Worm (Caenorhabditis elegans) whole organism, L1 larva: ENCODE results near the gene F01D5.10.

Experiments used
- C04F5.9 ChIP-seq: sonication (generic microtip); optimal IDR thresholded peaks from 2 replicates; lab custom pipeline; 2016; ENCODE audit warnings: missing genetic modification characterization, missing compliant biosample characterization
- C16A3.4 ChIP-seq: fragments of 150-350 bp; optimal IDR thresholded peaks from 2 replicates; lab custom pipeline; 2014; ENCODE audit warnings: missing biosample characterization, missing genetic modification characterization
- aha-1 ChIP-seq: fragments of 150-350 bp; optimal IDR thresholded peaks from 2 replicates; lab custom pipeline; 2014; ENCODE audit warnings: missing biosample characterization, missing genetic modification characterization
- alr-1 ChIP-seq: fragments of 200-800 bp; sonication (Bioruptor generic); optimal IDR thresholded peaks from 2 replicates; lab custom pipeline; 2018; ENCODE audit warnings: borderline replicate concordance, mild to moderate bottlenecking, missing genetic modification characterization, missing compliant biosample characterization
- ama-1 ChIP-seq: fragments of 150-350 bp; optimal IDR thresholded peaks from 2 replicates; lab custom pipeline; 2014
- ceh-63 ChIP-seq: fragments of 200-800 bp; sonication (Bioruptor generic); optimal IDR thresholded peaks from 2 replicates; lab custom pipeline; 2018; ENCODE audit warnings: mild to moderate bottlenecking, missing genetic modification characterization, missing compliant biosample characterization
- ceh-8 ChIP-seq: fragments of 200-800 bp; sonication (Bioruptor generic); optimal IDR thresholded peaks from 2 replicates; lab custom pipeline; 2018; ENCODE audit warnings: mild to moderate bottlenecking, missing genetic modification characterization, moderate library complexity, missing compliant biosample characterization
- ceh-82 ChIP-seq, 3 experiments: fragments of 150-350 bp in 1 of 3; sonication (generic microtip) in 2 of 3; optimal IDR thresholded peaks; 2 replicates each; lab custom pipeline; 2014 to 2017; ENCODE audit warnings: missing biosample characterization in 3 of 3, missing genetic modification characterization in 3 of 3
- ceh-88 ChIP-seq: fragments of 200-800 bp; sonication (Bioruptor generic); IDR thresholded peaks from 2 replicates; pipeline ENCODE4 v1.3.6; 2022; ENCODE audit warnings: missing genetic modification characterization, missing compliant biosample characterization
- ceh-90 ChIP-seq: sonication (generic microtip); optimal IDR thresholded peaks from 2 replicates; lab custom pipeline; 2016; ENCODE audit warnings: missing genetic modification characterization, missing compliant biosample characterization
- dpl-1 ChIP-seq, 3 experiments: fragments of 150-350 bp in 2 of 3; sonication (generic microtip) in 1 of 3; optimal IDR thresholded peaks; 2 replicates each; lab custom pipeline; 2014 to 2017; ENCODE audit warnings: missing biosample characterization in 3 of 3, missing genetic modification characterization in 3 of 3, missing genetic modification reagents in 3 of 3
- dsc-1 ChIP-seq: sonication (generic microtip); optimal IDR thresholded peaks from 2 replicates; lab custom pipeline; 2016; ENCODE audit warnings: mild to moderate bottlenecking, missing genetic modification characterization, missing compliant biosample characterization
- efl-1 ChIP-seq, 4 experiments: fragments of 150-350 bp; optimal IDR thresholded peaks in 3 of 4; peaks in 1 of 4; 1 replicate in 1 of 4; 2 replicates in 3 of 4; lab custom pipeline; 2014; ENCODE audit warnings: missing biosample characterization in 2 of 4, missing genetic modification characterization in 2 of 4, missing genetic modification reagents in 2 of 4
- efl-3 ChIP-seq: fragments of 200-800 bp; sonication (Bioruptor generic); optimal IDR thresholded peaks from 2 replicates; lab custom pipeline; 2018; ENCODE audit warnings: mild to moderate bottlenecking, missing genetic modification characterization, missing compliant biosample characterization
- egl-13 ChIP-seq: sonication (generic microtip); optimal IDR thresholded peaks from 2 replicates; lab custom pipeline; 2016; ENCODE audit warnings: missing genotype, missing genetic modification reagents, missing genetic modification characterization, missing compliant biosample characterization
- fkh-10 ChIP-seq: sonication (generic microtip); optimal IDR thresholded peaks from 2 replicates; lab custom pipeline; 2017; ENCODE audit warnings: missing biosample characterization, missing genetic modification reagents, missing genetic modification characterization
- fkh-4 ChIP-seq: sonication (generic microtip); optimal IDR thresholded peaks from 2 replicates; lab custom pipeline; 2016; ENCODE audit warnings: missing compliant biosample characterization, missing genetic modification characterization, borderline replicate concordance
- fkh-8 ChIP-seq: sonication (generic microtip); optimal IDR thresholded peaks from 2 replicates; lab custom pipeline; 2016; ENCODE audit warnings: mild to moderate bottlenecking, missing genetic modification characterization, missing compliant biosample characterization
- fos-1 ChIP-seq: fragments of 150-350 bp; optimal IDR thresholded peaks from 2 replicates; lab custom pipeline; 2014; ENCODE audit warnings: missing biosample characterization, missing genetic modification characterization
- grh-1 ChIP-seq: fragments of 200-800 bp; sonication (Bioruptor generic); IDR thresholded peaks from 2 replicates; pipeline ENCODE4 v1.3.6; 2022; ENCODE audit warnings: missing genetic modification reagents, missing genetic modification characterization, missing compliant biosample characterization
- hlh-17 ChIP-seq: fragments of 200-800 bp; sonication (Bioruptor generic); optimal IDR thresholded peaks from 2 replicates; lab custom pipeline; 2018; ENCODE audit warnings: missing genetic modification characterization, mild to moderate bottlenecking, missing compliant biosample characterization, moderate library complexity, borderline replicate concordance
- hlh-4 ChIP-seq: sonication (generic microtip); optimal IDR thresholded peaks from 2 replicates; lab custom pipeline; 2016; ENCODE audit warnings: mild to moderate bottlenecking, missing genetic modification characterization, missing compliant biosample characterization
- hpl-2 ChIP-seq: fragments of 150-350 bp; optimal IDR thresholded peaks from 2 replicates; lab custom pipeline; 2014; ENCODE audit warnings: missing biosample characterization, missing genetic modification reagents, missing genetic modification characterization
- irx-1 ChIP-seq: sonication (generic microtip); optimal IDR thresholded peaks from 2 replicates; lab custom pipeline; 2016; ENCODE audit warnings: missing genetic modification characterization, missing compliant biosample characterization
- lin-14 ChIP-seq: fragments of 200-800 bp; sonication (Bioruptor generic); optimal IDR thresholded peaks from 2 replicates; lab custom pipeline; 2018; ENCODE audit warnings: mild to moderate bottlenecking, missing genetic modification characterization, moderate library complexity, missing compliant biosample characterization
- lin-39 ChIP-seq: fragments of 150-350 bp; optimal IDR thresholded peaks from 2 replicates; lab custom pipeline; 2014; ENCODE audit warnings: missing biosample characterization, missing genetic modification reagents, missing genetic modification characterization
- lir-3 ChIP-seq: sonication (generic microtip); optimal IDR thresholded peaks from 2 replicates; lab custom pipeline; 2016; ENCODE audit warnings: mild to moderate bottlenecking, missing genetic modification characterization, moderate library complexity, missing compliant biosample characterization; ENCODE audit not compliant: poor library complexity
- mab-9 ChIP-seq: fragments of 200-800 bp; sonication (Bioruptor generic); IDR thresholded peaks from 2 replicates; pipeline ENCODE4 v1.3.6; 2022; ENCODE audit warnings: missing genetic modification reagents, missing genetic modification characterization, missing compliant biosample characterization
- mdl-1 ChIP-seq, 2 experiments: fragments of 150-350 bp; optimal IDR thresholded peaks; 2 replicates each; lab custom pipeline; 2014 to 2017; ENCODE audit warnings: missing biosample characterization in 2 of 2, missing genetic modification characterization in 2 of 2, inconsistent platforms in 1 of 2
- mep-1 ChIP-seq: fragments of 150-350 bp; optimal IDR thresholded peaks from 2 replicates; lab custom pipeline; 2014; ENCODE audit warnings: missing biosample characterization, missing genetic modification characterization
- nhr-11 ChIP-seq: fragments of 150-350 bp; optimal IDR thresholded peaks from 2 replicates; lab custom pipeline; 2014; ENCODE audit warnings: missing biosample characterization, missing genetic modification characterization
- nhr-19 ChIP-seq: fragments of 200-800 bp; sonication (Bioruptor generic); conservative IDR thresholded peaks from 2 replicates; pipeline ENCODE4 v1.3.6; 2022; ENCODE audit warnings: missing genetic modification characterization, missing compliant biosample characterization
- nhr-20 ChIP-seq: sonication (generic microtip); optimal IDR thresholded peaks from 2 replicates; lab custom pipeline; 2016; ENCODE audit warnings: mild to moderate bottlenecking, missing genetic modification characterization, missing compliant biosample characterization
- nhr-28 ChIP-seq: fragments of 150-350 bp; optimal IDR thresholded peaks from 2 replicates; lab custom pipeline; 2014; ENCODE audit warnings: missing biosample characterization, missing genetic modification characterization
- nhr-47 ChIP-seq: sonication (generic microtip); optimal IDR thresholded peaks from 2 replicates; lab custom pipeline; 2016; ENCODE audit warnings: mild to moderate bottlenecking, missing genetic modification characterization, moderate library complexity, missing compliant biosample characterization
- nhr-76 ChIP-seq: sonication (generic microtip); optimal IDR thresholded peaks from 2 replicates; lab custom pipeline; 2017; ENCODE audit warnings: missing biosample characterization, missing genetic modification characterization
- nhr-77 ChIP-seq: fragments of 150-350 bp; optimal IDR thresholded peaks from 2 replicates; lab custom pipeline; 2014; ENCODE audit warnings: missing biosample characterization, missing genetic modification characterization
- nhr-84 ChIP-seq: sonication (generic microtip); optimal IDR thresholded peaks from 2 replicates; lab custom pipeline; 2017; ENCODE audit warnings: missing biosample characterization, missing genetic modification characterization
- nhr-90 ChIP-seq: sonication (generic microtip); optimal IDR thresholded peaks from 2 replicates; lab custom pipeline; 2016; ENCODE audit warnings: mild to moderate bottlenecking, missing genetic modification characterization, missing compliant biosample characterization; ENCODE audit not compliant: poor library complexity
- skn-1 ChIP-seq: fragments of 150-350 bp; optimal IDR thresholded peaks from 2 replicates; lab custom pipeline; 2014; ENCODE audit warnings: missing biosample characterization, missing genetic modification characterization
- sox-4 ChIP-seq: sonication (generic microtip); optimal IDR thresholded peaks from 2 replicates; lab custom pipeline; 2016; ENCODE audit warnings: missing genetic modification characterization, missing compliant biosample characterization
- sptf-1 ChIP-seq: fragments of 150-350 bp; optimal IDR thresholded peaks from 2 replicates; lab custom pipeline; 2014; ENCODE audit warnings: missing biosample characterization, missing genetic modification characterization
- swsn-7 ChIP-seq: sonication (generic microtip); optimal IDR thresholded peaks from 2 replicates; lab custom pipeline; 2016; ENCODE audit warnings: missing genetic modification characterization, missing compliant biosample characterization
- tbx-2 ChIP-seq: sonication (generic microtip); optimal IDR thresholded peaks from 2 replicates; lab custom pipeline; 2016; ENCODE audit warnings: missing genetic modification characterization, missing compliant biosample characterization
- unc-30 ChIP-seq: sonication (generic microtip); optimal IDR thresholded peaks from 2 replicates; lab custom pipeline; 2017; ENCODE audit warnings: missing biosample characterization, missing genetic modification characterization
- unc-62 ChIP-seq: fragments of 150-350 bp; optimal IDR thresholded peaks from 2 replicates; lab custom pipeline; 2014; ENCODE audit warnings: missing biosample characterization, missing genetic modification reagents, missing genetic modification characterization
- unc-86 ChIP-seq: sonication (generic microtip); optimal IDR thresholded peaks from 2 replicates; lab custom pipeline; 2016; ENCODE audit warnings: missing genetic modification characterization, missing compliant biosample characterization
- unc-98 ChIP-seq: fragments of 200-800 bp; sonication (Bioruptor generic); IDR thresholded peaks from 2 replicates; pipeline ENCODE4 v1.3.6; 2022; ENCODE audit warnings: missing genetic modification characterization, missing compliant biosample characterization
- vab-15 ChIP-seq: sonication (generic microtip); optimal IDR thresholded peaks from 2 replicates; lab custom pipeline; 2017; ENCODE audit warnings: missing genotype, mild to moderate bottlenecking, missing genetic modification characterization, missing compliant biosample characterization
- xbp-1 ChIP-seq: sonication (generic microtip); optimal IDR thresholded peaks from 2 replicates; lab custom pipeline; 2016; ENCODE audit warnings: missing genetic modification characterization, missing compliant biosample characterization
- zag-1 ChIP-seq: fragments of 150-350 bp; optimal IDR thresholded peaks from 2 replicates; lab custom pipeline; 2014; ENCODE audit warnings: missing biosample characterization, missing genetic modification characterization
- zip-4 ChIP-seq: fragments of 200-800 bp; sonication (Bioruptor generic); optimal IDR thresholded peaks from 2 replicates; lab custom pipeline; 2018; ENCODE audit warnings: mild to moderate bottlenecking, missing genetic modification characterization, moderate library complexity, missing compliant biosample characterization
- ztf-11 ChIP-seq, 2 experiments: sonication (generic microtip); optimal IDR thresholded peaks; 2 replicates each; lab custom pipeline; 2016 to 2017; ENCODE audit warnings: missing genetic modification characterization in 2 of 2, missing biosample characterization in 1 of 2, missing compliant biosample characterization in 1 of 2

Gene F01D5.10

ce11 chrII:14050506-14050905 is 29.4 kb upstream of the F01D5.10 start (continued):
- TF ChIP-seq ztf-11 (tag; optimal IDR thresholded peaks at IDR 0.05; lab: Kevin White, UChicago) (peak in 1 of 2 experiments; percentile 4), hlh-4 (tag; lab: Kevin White, UChicago) (no peak), unc-86 (tag; lab: Kevin White, UChicago) (no peak), sptf-1 (no peak), mdl-1 (tag; optimal IDR thresholded peaks at IDR 0.05; lab: Kevin White, UChicago) (peak in 1 of 2 experiments; percentile 82), ceh-63 (GFP tag; lab: Kevin White, UChicago) (no peak), nhr-20 (peak; percentile 91), lin-14 (GFP tag; lab: Kevin White, UChicago) (peak; percentile 92), nhr-76 (tag; lab: Kevin White, UChicago) (no peak), hlh-17 (no peak), hpl-2 (GFP tag; lab: Kevin White, UChicago) (no peak), grh-1 (GFP tag; lab: Robert Waterston, UW) (peak; percentile 41; the same call in 1 of the 2 replicates), lir-3 (tag; lab: Kevin White, UChicago) (no peak), nhr-90 (tag; lab: Kevin White, UChicago) (peak; percentile 82), xbp-1 (peak; percentile 41), vab-15 (no peak), nhr-77 (peak; percentile 91), fkh-10 (GFP tag; lab: Kevin White, UChicago) (no peak), nhr-28 (tag; lab: Kevin White, UChicago) (no peak), nhr-47 (tag; lab: Kevin White, UChicago) (peak; percentile 64), zip-4 (no peak), unc-98 (GFP tag; lab: Robert Waterston, UW) (no peak), alr-1 (no peak), mep-1 (peak; percentile 80), nhr-19 (GFP tag; lab: Robert Waterston, UW) (peak; percentile 80), fos-1 (tag; lab: Kevin White, UChicago) (no peak), C16A3.4 (tag; lab: Kevin White, UChicago) (peak; percentile 32), aha-1 (tag; lab: Kevin White, UChicago) (no peak), egl-13 (tag; lab: Kevin White, UChicago) (no peak), dpl-1 (GFP tag; optimal IDR thresholded peaks at IDR 0.05; lab: Kevin White, UChicago) (peak; percentile 41 to 56 (median 48)), zag-1 (tag; lab: Kevin White, UChicago) (no peak), C04F5.9 (tag; lab: Kevin White, UChicago) (no peak), fkh-4 (tag; lab: Kevin White, UChicago) (no peak), nhr-11 (tag; lab: Kevin White, UChicago) (no peak), swsn-7 (tag; lab: Kevin White, UChicago) (peak; percentile 60), ceh-8 (no peak), skn-1 (tag; lab: Kevin White, UChicago) (peak; percentile 51), mab-9 (GFP tag; lab: Robert Waterston, UW) (no peak), unc-62 (GFP tag; lab: Kevin White, UChicago) (no peak), irx-1 (tag; lab: Kevin White, UChicago) (peak; percentile 44), ceh-88 (GFP tag; lab: Robert Waterston, UW) (no peak), ceh-82 (tag; optimal IDR thresholded peaks at IDR 0.05; lab: Kevin White, UChicago) (peak in 1 of 3 experiments; percentile 15), nhr-84 (tag; lab: Kevin White, UChicago) (no peak), fkh-8 (tag; lab: Kevin White, UChicago) (peak; percentile 24), tbx-2 (tag; lab: Kevin White, UChicago) (peak; percentile 66), sox-4 (tag; lab: Kevin White, UChicago) (no peak), unc-30 (no peak), lin-39 (no peak), efl-3 (GFP tag; lab: Kevin White, UChicago) (peak; percentile 12), ceh-90 (no peak), dsc-1 (tag; lab: Kevin White, UChicago) (no peak), efl-1 (optimal IDR thresholded peaks at IDR 0.05; lab: Kevin White, UChicago) (peak; percentile 55 to 62), efl-1 (GFP tag; optimal IDR thresholded peaks at IDR 0.05 in 1 of 2; lab: Kevin White, UChicago) (peak; percentile 59 to 96), ama-1 (lab: Kevin White, UChicago) (no peak)
